Worm (Caenorhabditis elegans): ENCODE data around the gene T28H10.2.

- TF ChIP-seq dpl-1 (GFP tag; optimal IDR thresholded peaks at IDR 0.05) (no peak), lsy-2 (tag; optimal IDR thresholded peaks at IDR 0.05) (no peak), attf-4 (tag; optimal IDR thresholded peaks at IDR 0.05) (no peak), ztf-11 (tag; optimal IDR thresholded peaks at IDR 0.05) (no peak), zag-1 (tag; optimal IDR thresholded peaks at IDR 0.05) (no peak), unc-62 (GFP tag; optimal IDR thresholded peaks at IDR 0.05 in 1 of 2) (no peak), unc-62 (tag; optimal IDR thresholded peaks at IDR 0.05) (no peak), nhr-41 (GFP tag; IDR thresholded peaks at IDR 0.05) (no peak)
These were observed 1.2 kb upstream of the T28H10.2 start for ce11 chrV:12513900-12514299.

Measured in whole organism, L4 larva.